Worm (Caenorhabditis elegans) whole organism, L1 larva: ENCODE results near the gene dsl-5.
A peak's percentile ranks its signal among the peaks of the same experiment; 100 is the strongest.

Experiments
- C04F5.9 ChIP-seq: sonication (generic microtip); optimal IDR thresholded peaks from 2 replicates; lab custom pipeline; 2016; ENCODE audit warnings: missing genetic modification characterization, missing compliant biosample characterization
- C16A3.4 ChIP-seq: fragments of 150-350 bp; optimal IDR thresholded peaks from 2 replicates; lab custom pipeline; 2014; ENCODE audit warnings: missing biosample characterization, missing genetic modification characterization
- C34B4.2 ChIP-seq: sonication (generic microtip); optimal IDR thresholded peaks from 2 replicates; lab custom pipeline; 2017; ENCODE audit warnings: mild to moderate bottlenecking, missing genetic modification characterization, missing compliant biosample characterization
- F16B12.6 ChIP-seq: fragments of 150-350 bp; optimal IDR thresholded peaks from 2 replicates; lab custom pipeline; 2014; ENCODE audit warnings: missing biosample characterization, missing genetic modification characterization
- aha-1 ChIP-seq: fragments of 150-350 bp; optimal IDR thresholded peaks from 2 replicates; lab custom pipeline; 2014; ENCODE audit warnings: missing biosample characterization, missing genetic modification characterization
- alr-1 ChIP-seq: fragments of 200-800 bp; sonication (Bioruptor generic); optimal IDR thresholded peaks from 2 replicates; lab custom pipeline; 2018; ENCODE audit warnings: borderline replicate concordance, mild to moderate bottlenecking, missing genetic modification characterization, missing compliant biosample characterization
- aly-2 ChIP-seq: fragments of 150-350 bp; optimal IDR thresholded peaks from 2 replicates; lab custom pipeline; 2014; ENCODE audit warnings: missing biosample characterization, missing genetic modification characterization
- blmp-1 ChIP-seq: fragments of 150-350 bp; optimal IDR thresholded peaks from 2 replicates; lab custom pipeline; 2014; ENCODE audit warnings: missing biosample characterization, missing genetic modification characterization
- ceh-8 ChIP-seq: fragments of 200-800 bp; sonication (Bioruptor generic); optimal IDR thresholded peaks from 2 replicates; lab custom pipeline; 2018; ENCODE audit warnings: mild to moderate bottlenecking, missing genetic modification characterization, moderate library complexity, missing compliant biosample characterization
- ceh-90 ChIP-seq: sonication (generic microtip); optimal IDR thresholded peaks from 2 replicates; lab custom pipeline; 2016; ENCODE audit warnings: missing genetic modification characterization, missing compliant biosample characterization
- ces-1 ChIP-seq: fragments of 150-350 bp; optimal IDR thresholded peaks from 2 replicates; lab custom pipeline; 2014; ENCODE audit warnings: missing biosample characterization, missing genetic modification reagents, missing genetic modification characterization
- dpl-1 ChIP-seq, 3 experiments: fragments of 150-350 bp in 2 of 3; sonication (generic microtip) in 1 of 3; optimal IDR thresholded peaks; 2 replicates each; lab custom pipeline; 2014 to 2017; ENCODE audit warnings: missing biosample characterization in 3 of 3, missing genetic modification characterization in 3 of 3, missing genetic modification reagents in 3 of 3
- dsc-1 ChIP-seq: sonication (generic microtip); optimal IDR thresholded peaks from 2 replicates; lab custom pipeline; 2016; ENCODE audit warnings: mild to moderate bottlenecking, missing genetic modification characterization, missing compliant biosample characterization
- efl-3 ChIP-seq: fragments of 200-800 bp; sonication (Bioruptor generic); optimal IDR thresholded peaks from 2 replicates; lab custom pipeline; 2018; ENCODE audit warnings: mild to moderate bottlenecking, missing genetic modification characterization, missing compliant biosample characterization
- egl-13 ChIP-seq: sonication (generic microtip); optimal IDR thresholded peaks from 2 replicates; lab custom pipeline; 2016; ENCODE audit warnings: missing genotype, missing genetic modification reagents, missing genetic modification characterization, missing compliant biosample characterization
- egl-27 ChIP-seq, 2 experiments: fragments of 150-350 bp in 1 of 2; sonication (generic microtip); optimal IDR thresholded peaks; 3 replicates each; lab custom pipeline; 2017 to 2018; ENCODE audit warnings: missing biosample characterization in 2 of 2, missing genetic modification characterization in 2 of 2, missing genetic modification reagents in 2 of 2
- elt-2 ChIP-seq: sonication (generic microtip); optimal IDR thresholded peaks from 2 replicates; lab custom pipeline; 2016; ENCODE audit warnings: missing genetic modification characterization, mild to moderate bottlenecking, inconsistent platforms, missing compliant biosample characterization, missing genetic modification reagents
- elt-3 ChIP-seq, 6 experiments: fragments of 150-350 bp in 1 of 6; sonication (generic microtip); optimal IDR thresholded peaks; 2 replicates each; lab custom pipeline; 2017 to 2018; ENCODE audit warnings: missing biosample characterization in 6 of 6, missing genetic modification characterization in 6 of 6, inconsistent platforms in 1 of 6
- ets-5 ChIP-seq: fragments of 200-800 bp; sonication (Bioruptor generic); IDR thresholded peaks from 2 replicates; pipeline ENCODE4 v1.3.6; 2022; ENCODE audit warnings: missing genetic modification characterization, missing compliant biosample characterization
- fkh-10 ChIP-seq: sonication (generic microtip); optimal IDR thresholded peaks from 2 replicates; lab custom pipeline; 2017; ENCODE audit warnings: missing biosample characterization, missing genetic modification reagents, missing genetic modification characterization
- hlh-17 ChIP-seq: fragments of 200-800 bp; sonication (Bioruptor generic); optimal IDR thresholded peaks from 2 replicates; lab custom pipeline; 2018; ENCODE audit warnings: missing genetic modification characterization, mild to moderate bottlenecking, missing compliant biosample characterization, moderate library complexity, borderline replicate concordance
- jun-1 ChIP-seq: fragments of 150-350 bp; optimal IDR thresholded peaks from 2 replicates; lab custom pipeline; 2014; ENCODE audit warnings: missing biosample characterization, missing genetic modification reagents, missing genetic modification characterization
- lin-14 ChIP-seq: fragments of 200-800 bp; sonication (Bioruptor generic); optimal IDR thresholded peaks from 2 replicates; lab custom pipeline; 2018; ENCODE audit warnings: mild to moderate bottlenecking, missing genetic modification characterization, moderate library complexity, missing compliant biosample characterization
- lin-15B ChIP-seq: fragments of 150-350 bp; sonication (generic microtip); optimal IDR thresholded peaks from 3 replicates; lab custom pipeline; 2014; ENCODE audit warnings: missing biosample characterization, missing genetic modification characterization
- lin-39 ChIP-seq: fragments of 150-350 bp; optimal IDR thresholded peaks from 2 replicates; lab custom pipeline; 2014; ENCODE audit warnings: missing biosample characterization, missing genetic modification reagents, missing genetic modification characterization
- lir-3 ChIP-seq: sonication (generic microtip); optimal IDR thresholded peaks from 2 replicates; lab custom pipeline; 2016; ENCODE audit warnings: mild to moderate bottlenecking, missing genetic modification characterization, moderate library complexity, missing compliant biosample characterization; ENCODE audit not compliant: poor library complexity
- lsy-2 ChIP-seq, 2 experiments: fragments of 150-350 bp; optimal IDR thresholded peaks; 2 replicates each; lab custom pipeline; 2014; ENCODE audit warnings: missing biosample characterization in 2 of 2, missing genetic modification characterization in 2 of 2
- mef-2 ChIP-seq: fragments of 150-350 bp; optimal IDR thresholded peaks from 2 replicates; lab custom pipeline; 2014; ENCODE audit warnings: missing biosample characterization, missing genetic modification characterization
- mep-1 ChIP-seq: fragments of 150-350 bp; optimal IDR thresholded peaks from 2 replicates; lab custom pipeline; 2014; ENCODE audit warnings: missing biosample characterization, missing genetic modification characterization
- nhr-12 ChIP-seq: sonication (generic microtip); optimal IDR thresholded peaks from 2 replicates; lab custom pipeline; 2017; ENCODE audit warnings: missing biosample characterization, missing genetic modification characterization
- nhr-19 ChIP-seq: fragments of 200-800 bp; sonication (Bioruptor generic); conservative IDR thresholded peaks from 2 replicates; pipeline ENCODE4 v1.3.6; 2022; ENCODE audit warnings: missing genetic modification characterization, missing compliant biosample characterization
- nhr-237 ChIP-seq: fragments of 150-350 bp; optimal IDR thresholded peaks from 2 replicates; lab custom pipeline; 2014; ENCODE audit warnings: missing biosample characterization, missing genetic modification characterization
- nhr-28 ChIP-seq: fragments of 150-350 bp; optimal IDR thresholded peaks from 2 replicates; lab custom pipeline; 2014; ENCODE audit warnings: missing biosample characterization, missing genetic modification characterization
- nhr-47 ChIP-seq: sonication (generic microtip); optimal IDR thresholded peaks from 2 replicates; lab custom pipeline; 2016; ENCODE audit warnings: mild to moderate bottlenecking, missing genetic modification characterization, moderate library complexity, missing compliant biosample characterization
- nhr-71 ChIP-seq: sonication (generic microtip); optimal IDR thresholded peaks from 2 replicates; lab custom pipeline; 2016; ENCODE audit warnings: mild to moderate bottlenecking, missing genetic modification characterization, moderate library complexity, missing compliant biosample characterization
- nhr-84 ChIP-seq: sonication (generic microtip); optimal IDR thresholded peaks from 2 replicates; lab custom pipeline; 2017; ENCODE audit warnings: missing biosample characterization, missing genetic modification characterization
- nhr-85 ChIP-seq: sonication (generic microtip); peaks from one replicate; lab custom pipeline; 2016; ENCODE audit warnings: missing genetic modification characterization, inconsistent platforms, missing compliant biosample characterization
- nhr-90 ChIP-seq: sonication (generic microtip); optimal IDR thresholded peaks from 2 replicates; lab custom pipeline; 2016; ENCODE audit warnings: mild to moderate bottlenecking, missing genetic modification characterization, missing compliant biosample characterization; ENCODE audit not compliant: poor library complexity
- pag-3 ChIP-seq: sonication (generic microtip); optimal IDR thresholded peaks from 2 replicates; lab custom pipeline; 2017; ENCODE audit warnings: missing genetic modification characterization, mild to moderate bottlenecking, missing compliant biosample characterization, antibody characterized with exemption, borderline replicate concordance; ENCODE audit not compliant: insufficient read depth
- pax-3 ChIP-seq: fragments of 200-800 bp; sonication (Bioruptor generic); optimal IDR thresholded peaks from 2 replicates; lab custom pipeline; 2018; ENCODE audit warnings: mild to moderate bottlenecking, missing genetic modification characterization, moderate library complexity, missing compliant biosample characterization
- pqm-1 ChIP-seq: sonication (generic microtip); optimal IDR thresholded peaks from 3 replicates; lab custom pipeline; 2017; ENCODE audit warnings: missing biosample characterization, missing genetic modification characterization
- rnt-1 ChIP-seq: sonication (generic microtip); optimal IDR thresholded peaks from 2 replicates; lab custom pipeline; 2016; ENCODE audit warnings: mild to moderate bottlenecking, missing genetic modification characterization, moderate library complexity, missing compliant biosample characterization
- snu-23 ChIP-seq: sonication (generic microtip); optimal IDR thresholded peaks from 2 replicates; lab custom pipeline; 2016; ENCODE audit warnings: missing genetic modification characterization, missing compliant biosample characterization
- sptf-1 ChIP-seq: fragments of 150-350 bp; optimal IDR thresholded peaks from 2 replicates; lab custom pipeline; 2014; ENCODE audit warnings: missing biosample characterization, missing genetic modification characterization
- sup-37 ChIP-seq: fragments of 200-800 bp; sonication (Bioruptor generic); optimal IDR thresholded peaks from 2 replicates; lab custom pipeline; 2018; ENCODE audit warnings: mild to moderate bottlenecking, missing genetic modification characterization, missing compliant biosample characterization
- swsn-7 ChIP-seq: sonication (generic microtip); optimal IDR thresholded peaks from 2 replicates; lab custom pipeline; 2016; ENCODE audit warnings: missing genetic modification characterization, missing compliant biosample characterization
- tbx-2 ChIP-seq: sonication (generic microtip); optimal IDR thresholded peaks from 2 replicates; lab custom pipeline; 2016; ENCODE audit warnings: missing genetic modification characterization, missing compliant biosample characterization
- unc-130 ChIP-seq: fragments of 150-350 bp; optimal IDR thresholded peaks from 2 replicates; lab custom pipeline; 2017; ENCODE audit warnings: missing biosample characterization, missing genetic modification characterization, inconsistent platforms
- unc-30 ChIP-seq: sonication (generic microtip); optimal IDR thresholded peaks from 2 replicates; lab custom pipeline; 2017; ENCODE audit warnings: missing biosample characterization, missing genetic modification characterization
- unc-86 ChIP-seq: sonication (generic microtip); optimal IDR thresholded peaks from 2 replicates; lab custom pipeline; 2016; ENCODE audit warnings: missing genetic modification characterization, missing compliant biosample characterization
- vab-15 ChIP-seq: sonication (generic microtip); optimal IDR thresholded peaks from 2 replicates; lab custom pipeline; 2017; ENCODE audit warnings: missing genotype, mild to moderate bottlenecking, missing genetic modification characterization, missing compliant biosample characterization
- zip-4 ChIP-seq: fragments of 200-800 bp; sonication (Bioruptor generic); optimal IDR thresholded peaks from 2 replicates; lab custom pipeline; 2018; ENCODE audit warnings: mild to moderate bottlenecking, missing genetic modification characterization, moderate library complexity, missing compliant biosample characterization
- ztf-4 ChIP-seq: fragments of 150-350 bp; optimal IDR thresholded peaks from 2 replicates; lab custom pipeline; 2014; ENCODE audit warnings: missing biosample characterization, missing genetic modification characterization

The dsl-5 gene

DNA sequence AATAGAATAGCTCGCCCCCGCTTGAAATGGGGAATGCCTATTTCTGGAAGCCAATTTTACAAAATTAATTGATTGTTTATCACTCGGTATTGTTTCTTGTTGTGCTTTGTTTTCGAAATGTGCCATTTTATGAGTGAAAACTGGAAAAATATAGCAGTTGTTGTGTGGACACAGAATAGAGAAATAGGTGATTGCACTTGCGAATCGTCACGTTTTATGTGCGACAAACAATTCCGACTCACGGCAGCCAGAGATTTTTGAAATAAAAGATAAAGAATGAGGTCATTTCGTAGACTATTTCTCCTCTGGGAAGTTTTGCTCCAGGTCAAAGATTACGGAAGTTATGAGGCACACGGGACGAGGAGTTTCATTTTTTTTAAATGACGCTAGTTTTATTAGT lies 26.1 kb upstream of the dsl-5 start:
- no peak for TF ChIP-seq aha-1 (tag; lab: Kevin White, UChicago)
- no peak for TF ChIP-seq pag-3 (tag; lab: Kevin White, UChicago)
- TF ChIP-seq unc-86, result no peak
- no peak for TF ChIP-seq swsn-7 (tag; lab: Kevin White, UChicago)
- peak; percentile 64 for TF ChIP-seq nhr-71
- peak; percentile 1 for TF ChIP-seq unc-130 (tag; lab: Kevin White, UChicago)
- TF ChIP-seq snu-23 (GFP tag; lab: Kevin White, UChicago), result peak; percentile 21
- TF ChIP-seq C16A3.4, result no peak
- TF ChIP-seq egl-13 (tag; lab: Kevin White, UChicago), result no peak
- no peak for TF ChIP-seq lin-39
- no peak for TF ChIP-seq sup-37 (GFP tag; lab: Kevin White, UChicago)
- no peak for TF ChIP-seq elt-2 (tag; lab: Kevin White, UChicago)
- no peak for TF ChIP-seq tbx-2 (tag; lab: Kevin White, UChicago)
- TF ChIP-seq vab-15, result no peak
- no peak for TF ChIP-seq C04F5.9 (tag; lab: Kevin White, UChicago)
- TF ChIP-seq alr-1 (tag; lab: Kevin White, UChicago), result no peak
- no peak for TF ChIP-seq nhr-12 (tag; lab: Kevin White, UChicago)
- TF ChIP-seq ztf-4 (tag; lab: Kevin White, UChicago), result no peak
- no peak for TF ChIP-seq zip-4 (GFP tag; lab: Kevin White, UChicago)
- no peak for TF ChIP-seq dpl-1 (GFP tag; optimal IDR thresholded peaks at IDR 0.05; lab: Kevin White, UChicago)
- no peak for TF ChIP-seq egl-27 (tag; optimal IDR thresholded peaks at IDR 0.05; lab: Kevin White, UChicago)
- TF ChIP-seq unc-30 (tag; lab: Kevin White, UChicago), result no peak
- no peak for TF ChIP-seq nhr-85
- TF ChIP-seq pqm-1 (tag; lab: Kevin White, UChicago), result no peak
- no peak for TF ChIP-seq ces-1 (GFP tag; lab: Kevin White, UChicago)
- TF ChIP-seq ceh-90, result no peak
- no peak for TF ChIP-seq nhr-237 (tag; lab: Kevin White, UChicago)
- TF ChIP-seq elt-3 (tag; optimal IDR thresholded peaks at IDR 0.05; lab: Kevin White, UChicago), result no peak
- peak; percentile 34 for TF ChIP-seq nhr-19 (GFP tag; lab: Robert Waterston, UW)
- TF ChIP-seq blmp-1 (tag; lab: Kevin White, UChicago), result no peak
- peak; percentile 52 for TF ChIP-seq rnt-1 (tag; lab: Kevin White, UChicago)
- no peak for TF ChIP-seq mef-2 (tag; lab: Kevin White, UChicago)
- no peak for TF ChIP-seq jun-1 (tag; lab: Kevin White, UChicago)
- TF ChIP-seq hlh-17, result no peak
- no peak for TF ChIP-seq nhr-90 (tag; lab: Kevin White, UChicago)
- TF ChIP-seq lsy-2 (tag; optimal IDR thresholded peaks at IDR 0.05; lab: Kevin White, UChicago), result peak in 1 of 2 experiments; percentile 35
- no peak for TF ChIP-seq sptf-1 (tag; lab: Kevin White, UChicago)
- no peak for TF ChIP-seq efl-3 (GFP tag; lab: Kevin White, UChicago)
- TF ChIP-seq ceh-8 (GFP tag; lab: Kevin White, UChicago), result no peak
- TF ChIP-seq nhr-28 (tag; lab: Kevin White, UChicago), result no peak
- TF ChIP-seq C34B4.2 (tag; lab: Kevin White, UChicago), result no peak
- TF ChIP-seq pax-3, result no peak
- no peak for TF ChIP-seq fkh-10
- TF ChIP-seq F16B12.6, result no peak
- TF ChIP-seq mep-1 (tag; lab: Kevin White, UChicago), result no peak
- TF ChIP-seq lin-15B (tag; lab: Kevin White, UChicago), result no peak
- no peak for TF ChIP-seq dsc-1 (tag; lab: Kevin White, UChicago)
- no peak for TF ChIP-seq nhr-47 (tag; lab: Kevin White, UChicago)
- TF ChIP-seq lin-14 (GFP tag; lab: Kevin White, UChicago), result peak; percentile 40
- no peak for TF ChIP-seq lir-3 (tag; lab: Kevin White, UChicago)
- no peak for TF ChIP-seq nhr-84 (tag; lab: Kevin White, UChicago)
- TF ChIP-seq aly-2 (tag; lab: Kevin White, UChicago), result no peak
- TF ChIP-seq ets-5 (GFP tag; lab: Robert Waterston, UW), result no peak
